Fruit fly (Drosophila melanogaster) whole organism, adult: ENCODE results near the gene Sec16.

Source experiments
- CG11617 ChIP-seq: fragments of 200-800 bp; sonication (Bioruptor generic); optimal IDR thresholded peaks from 2 replicates; lab custom pipeline; 2017; ENCODE audit warnings: mild to moderate bottlenecking, missing biosample characterization, missing genetic modification reagents, missing genetic modification characterization
- CG12768 ChIP-seq: fragments of 200-800 bp; sonication (Bioruptor generic); optimal IDR thresholded peaks from 2 replicates; lab custom pipeline; 2017; ENCODE audit warnings: missing biosample characterization, missing genetic modification characterization, mild to moderate bottlenecking, moderate library complexity, missing genetic modification reagents
- CG14711 ChIP-seq: fragments of 200-800 bp; sonication (Bioruptor generic); optimal IDR thresholded peaks from 2 replicates; lab custom pipeline; 2018; ENCODE audit warnings: missing biosample characterization, mild to moderate bottlenecking, missing genetic modification characterization, moderate library complexity
- CG1620 ChIP-seq: fragments of 200-800 bp; sonication (Bioruptor generic); optimal IDR thresholded peaks from 2 replicates; lab custom pipeline; 2016; ENCODE audit warnings: missing biosample characterization, missing genetic modification characterization
- CG33017 ChIP-seq: fragments of 200-800 bp; sonication (Bioruptor generic); optimal IDR thresholded peaks from 2 replicates; lab custom pipeline; 2018; ENCODE audit warnings: missing biosample characterization, mild to moderate bottlenecking, missing genetic modification characterization, moderate library complexity
- CG5204 ChIP-seq: fragments of 200-800 bp; sonication (Bioruptor generic); optimal IDR thresholded peaks from 2 replicates; lab custom pipeline; 2016; ENCODE audit warnings: missing biosample characterization, missing genetic modification characterization
- CG7045 ChIP-seq: fragments of 200-800 bp; sonication (Bioruptor generic); optimal IDR thresholded peaks from 2 replicates; lab custom pipeline; 2017; ENCODE audit warnings: missing biosample characterization, mild to moderate bottlenecking, missing genetic modification characterization
- CG7101 ChIP-seq: fragments of 200-800 bp; sonication (Bioruptor generic); optimal IDR thresholded peaks from 2 replicates; lab custom pipeline; 2018; ENCODE audit warnings: missing biosample characterization, mild to moderate bottlenecking, missing genetic modification characterization, moderate library complexity
- Clk ChIP-seq: fragments of 200-800 bp; sonication (Bioruptor generic); optimal IDR thresholded peaks from 2 replicates; lab custom pipeline; 2017; ENCODE audit warnings: missing biosample characterization, missing genetic modification characterization
- Crg-1 ChIP-seq: fragments of 200-800 bp; sonication (Bioruptor generic); optimal IDR thresholded peaks from 2 replicates; lab custom pipeline; 2016; ENCODE audit warnings: missing biosample characterization, missing genetic modification characterization
- Hr96 ChIP-seq: fragments of 200-800 bp; sonication (Bioruptor generic); optimal IDR thresholded peaks from 2 replicates; lab custom pipeline; 2016; ENCODE audit warnings: missing biosample characterization, missing genetic modification characterization
- Mnt ChIP-seq: fragments of 200-800 bp; sonication (Bioruptor generic); optimal IDR thresholded peaks from 2 replicates; lab custom pipeline; 2016; ENCODE audit warnings: missing biosample characterization, mild to moderate bottlenecking, missing genetic modification characterization
- bab1 ChIP-seq: fragments of 200-800 bp; sonication (Bioruptor generic); optimal IDR thresholded peaks from 3 replicates; lab custom pipeline; 2019; ENCODE audit warnings: missing biosample characterization, mild to moderate bottlenecking, missing genetic modification characterization, moderate library complexity
- cic ChIP-seq: fragments of 200-800 bp; sonication (Bioruptor generic); optimal IDR thresholded peaks from 2 replicates; lab custom pipeline; 2017; ENCODE audit warnings: missing biosample characterization, mild to moderate bottlenecking, missing genetic modification characterization, moderate library complexity
- cnc ChIP-seq, 2 experiments: fragments of >200 bp; optimal IDR thresholded peaks; 2 replicates each; lab custom pipeline; 2017
- kay ChIP-seq: fragments of 200-800 bp; sonication (Bioruptor generic); peaks from one replicate; lab custom pipeline; 2016; ENCODE audit warnings: missing biosample characterization, missing genetic modification characterization, borderline replicate concordance
- ovo ChIP-seq: fragments of 200-800 bp; sonication (Bioruptor generic); optimal IDR thresholded peaks from 2 replicates; lab custom pipeline; 2016; ENCODE audit warnings: missing biosample characterization, missing genetic modification characterization
- pad ChIP-seq: fragments of 200-800 bp; sonication (Bioruptor generic); optimal IDR thresholded peaks from 3 replicates; lab custom pipeline; 2017; ENCODE audit warnings: missing biosample characterization, missing genetic modification characterization, mild to moderate bottlenecking, moderate library complexity, missing genetic modification reagents
- tj ChIP-seq: fragments of 200-800 bp; sonication (Bioruptor generic); optimal IDR thresholded peaks from 3 replicates; lab custom pipeline; 2017; ENCODE audit warnings: missing biosample characterization, mild to moderate bottlenecking, missing genetic modification characterization, moderate library complexity
- toe ChIP-seq: fragments of 200-800 bp; sonication (Bioruptor generic); optimal IDR thresholded peaks from 2 replicates; lab custom pipeline; 2016; ENCODE audit warnings: missing biosample characterization, missing genetic modification characterization

The Sec16 gene

dm6 chrX:12583870-12584390, 11.9 kb upstream of the Sec16 start:
- no peak for TF ChIP-seq toe (GFP tag; lab: Kevin White, UChicago)
- no peak for TF ChIP-seq CG14711
- no peak for TF ChIP-seq Hr96 (GFP tag; lab: Kevin White, UChicago)
- no peak for TF ChIP-seq CG7101 (tag; lab: Kevin White, UChicago)
- no peak for TF ChIP-seq CG1620 (GFP tag; lab: Kevin White, UChicago)
- no peak for TF ChIP-seq CG12768 (GFP tag; lab: Kevin White, UChicago)
- TF ChIP-seq pad (GFP tag; lab: Kevin White, UChicago): no peak
- TF ChIP-seq bab1 (GFP tag; lab: Kevin White, UChicago): no peak
- no peak for TF ChIP-seq CG11617 (GFP tag; lab: Kevin White, UChicago)
- TF ChIP-seq kay: no peak
- TF ChIP-seq cic (GFP tag; lab: Kevin White, UChicago): no peak
- no peak for TF ChIP-seq Mnt
- TF ChIP-seq CG7045: no peak
- TF ChIP-seq Crg-1 (GFP tag; lab: Kevin White, UChicago): no peak
- no peak for TF ChIP-seq Clk (GFP tag; lab: Kevin White, UChicago)
- TF ChIP-seq CG5204 (GFP tag; lab: Kevin White, UChicago): no peak
- no peak for TF ChIP-seq tj (GFP tag; lab: Kevin White, UChicago)
- no peak for TF ChIP-seq ovo (GFP tag; lab: Kevin White, UChicago)
- TF ChIP-seq cnc (optimal IDR thresholded peaks at IDR 0.05; lab: Kevin White, UChicago): no peak

- TF ChIP-seq CG7101 (tag; lab: Kevin White, UChicago) (peak; percentile 19), CG12768 (GFP tag; lab: Kevin White, UChicago) (peak; percentile 66), CG11617 (GFP tag; lab: Kevin White, UChicago) (peak; percentile 84), Mnt (peak; percentile 74), toe (GFP tag; lab: Kevin White, UChicago) (peak; percentile 54), CG1620 (GFP tag; lab: Kevin White, UChicago) (peak; percentile 46), ovo (GFP tag; lab: Kevin White, UChicago) (peak; percentile 90), kay (no peak), Crg-1 (GFP tag; lab: Kevin White, UChicago) (no peak), Clk (GFP tag; lab: Kevin White, UChicago) (peak; percentile 32), Hr96 (GFP tag; lab: Kevin White, UChicago) (no peak), bab1 (GFP tag; lab: Kevin White, UChicago) (peak; percentile 54), cnc (optimal IDR thresholded peaks at IDR 0.05; lab: Kevin White, UChicago) (no peak), CG14711 (peak; percentile 12), tj (GFP tag; lab: Kevin White, UChicago) (peak; percentile 60), cic (GFP tag; lab: Kevin White, UChicago) (peak; percentile 22), CG33017 (tag; lab: Kevin White, UChicago) (peak; percentile 5), CG5204 (GFP tag; lab: Kevin White, UChicago) (peak; percentile 56), CG7045 (peak; percentile 45), pad (GFP tag; lab: Kevin White, UChicago) (peak; percentile 86)
Measured at dm6 chrX:12591223-12592120, 4.4 kb upstream of the Sec16 start.

dm6 chrX:12592121-12592466, 3.8 kb upstream of the Sec16 start, which contains the start of gene LIMK1:
TSS of gene LIMK1 (minus strand) at chrX:12592193.
- peak; percentile 54 for TF ChIP-seq CG14711
- TF ChIP-seq cnc (optimal IDR thresholded peaks at IDR 0.05; lab: Kevin White, UChicago): no peak
- TF ChIP-seq bab1 (GFP tag; lab: Kevin White, UChicago): peak; percentile 32
- TF ChIP-seq Crg-1 (GFP tag; lab: Kevin White, UChicago): no peak

- peak; percentile 62 for TF ChIP-seq Mnt
- no peak for TF ChIP-seq Clk (GFP tag; lab: Kevin White, UChicago)
- no peak for TF ChIP-seq CG14711
- no peak for TF ChIP-seq kay
- no peak for TF ChIP-seq CG5204 (GFP tag; lab: Kevin White, UChicago)
- no peak for TF ChIP-seq ovo (GFP tag; lab: Kevin White, UChicago)
- TF ChIP-seq CG7045: no peak
Measured at dm6 chrX:12595100-12595609, 692 bp upstream of the Sec16 start.

dm6 chrX:12596353-12597107, 683 bp downstream of the Sec16 start:
- peak; percentile 41 for TF ChIP-seq CG1620 (GFP tag; lab: Kevin White, UChicago)
- peak; percentile 14 for TF ChIP-seq cic (GFP tag; lab: Kevin White, UChicago)
- TF ChIP-seq CG14711: no peak
- no peak for TF ChIP-seq pad (GFP tag; lab: Kevin White, UChicago)
- peak; percentile 26 for TF ChIP-seq Mnt
- TF ChIP-seq ovo (GFP tag; lab: Kevin White, UChicago): peak; percentile 22
- peak; percentile 46 for TF ChIP-seq tj (GFP tag; lab: Kevin White, UChicago)
- peak; percentile 34 for TF ChIP-seq CG12768 (GFP tag; lab: Kevin White, UChicago)
